Worm (Caenorhabditis elegans): ENCODE measurements around the gene H10D18.1.

DNA sequence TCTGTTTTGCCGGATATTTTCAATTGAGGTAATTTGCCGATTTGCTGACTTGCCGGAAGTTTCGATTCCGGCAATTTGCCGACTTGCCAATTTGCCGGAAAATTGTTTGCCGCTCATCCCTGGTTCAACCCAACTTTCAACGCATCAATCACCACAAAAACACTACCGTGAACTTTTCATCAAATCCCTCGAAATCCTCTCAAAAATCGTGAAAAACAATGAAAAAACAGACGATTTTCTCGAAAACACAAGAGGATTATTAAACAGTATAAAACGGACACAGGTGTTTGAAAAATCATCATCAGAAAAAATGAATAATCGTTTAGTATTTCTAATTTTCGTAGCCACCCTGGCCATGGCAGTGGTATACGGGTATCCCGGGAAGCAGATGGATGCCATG is 48.1 kb upstream of the H10D18.1 start, which contains the start of gene Y39H10A.1:
- no peak for TF ChIP-seq him-1 (tag; optimal IDR thresholded peaks at IDR 0.05)
- TF ChIP-seq W03F9.2 (tag; optimal IDR thresholded peaks at IDR 0.05), result no peak
- no peak for TF ChIP-seq dao-5 (tag; optimal IDR thresholded peaks at IDR 0.05)

Measured in whole organism, L4/young adult.